Fruit fly (Drosophila melanogaster): ENCODE data around the gene AIF.

AIF gene

dm6 chr2L:2192123-2192601 lies 40.6 kb downstream of the AIF start, which contains the start of gene CG10874 (continued):
- no peak for TF ChIP-seq CG8924 (tag; optimal IDR thresholded peaks at IDR 0.05)
- no peak for TF ChIP-seq cad (GFP tag; optimal IDR thresholded peaks at IDR 0.05)
- peak; percentile 35 for TF ChIP-seq sug (tag; optimal IDR thresholded peaks at IDR 0.05)
- TF ChIP-seq Elba2 (GFP tag; optimal IDR thresholded peaks at IDR 0.05) = no peak
- peak; percentile 99 for TF ChIP-seq Dp (GFP tag; optimal IDR thresholded peaks at IDR 0.05)
- peak; percentile 98 for TF ChIP-seq gfzf (GFP tag; optimal IDR thresholded peaks at IDR 0.05)
- peak; percentile 6 for TF ChIP-seq Nf-YB (GFP tag; optimal IDR thresholded peaks at IDR 0.05)
- peak; percentile 3 for TF ChIP-seq CG10543 (GFP tag; optimal IDR thresholded peaks at IDR 0.05)
- peak; percentile 60 for TF ChIP-seq trem (tag; optimal IDR thresholded peaks at IDR 0.05)
- peak; percentile 81 for TF ChIP-seq CG9797 (GFP tag; optimal IDR thresholded peaks at IDR 0.05)
- TF ChIP-seq grau (tag; optimal IDR thresholded peaks at IDR 0.05) = peak; percentile 10
- no peak for TF ChIP-seq dan (GFP tag; IDR thresholded peaks at IDR 0.05)
- peak; percentile 11 for TF ChIP-seq Fer1 (GFP tag; optimal IDR thresholded peaks at IDR 0.05)
- peak; percentile 18 for TF ChIP-seq PHDP (tag; optimal IDR thresholded peaks at IDR 0.05)
- no peak for TF ChIP-seq CG1647 (GFP tag; optimal IDR thresholded peaks at IDR 0.05)
- TF ChIP-seq nmo (GFP tag; optimal IDR thresholded peaks at IDR 0.05) = peak; percentile 56
- TF ChIP-seq slou (GFP tag; optimal IDR thresholded peaks at IDR 0.05) = peak; percentile 34
- TF ChIP-seq D19B (GFP tag; optimal IDR thresholded peaks at IDR 0.05) = peak; percentile 95
- TF ChIP-seq Myb (GFP tag; optimal IDR thresholded peaks at IDR 0.05) = peak; percentile 88
- TF ChIP-seq gro (GFP tag; optimal IDR thresholded peaks at IDR 0.05) = peak; percentile 29
- TF ChIP-seq NfI (GFP tag; optimal IDR thresholded peaks at IDR 0.05) = peak; percentile 31
- TF ChIP-seq hkb (optimal IDR thresholded peaks at IDR 0.05) = peak; percentile 58
- no peak for TF ChIP-seq hkb (GFP tag; IDR thresholded peaks at IDR 0.05)
- no peak for TF ChIP-seq Mrtf (GFP tag; IDR thresholded peaks at IDR 0.05)
- TF ChIP-seq CG17186 (GFP tag; optimal IDR thresholded peaks at IDR 0.05) = peak; percentile 17
- TF ChIP-seq CG12299 (tag; optimal IDR thresholded peaks at IDR 0.05) = no peak
- no peak for TF ChIP-seq CG12744 (GFP tag; optimal IDR thresholded peaks at IDR 0.05)
- no peak for TF ChIP-seq Hand (GFP tag; optimal IDR thresholded peaks at IDR 0.05)
- TF ChIP-seq CG10267 (tag; optimal IDR thresholded peaks at IDR 0.05) = peak; percentile 61
- TF ChIP-seq abd-A (tag; optimal IDR thresholded peaks at IDR 0.05) = peak; percentile 57
- no peak for TF ChIP-seq CG17359 (tag; optimal IDR thresholded peaks at IDR 0.05)
- peak; percentile 14 for TF ChIP-seq CrebB (tag; optimal IDR thresholded peaks at IDR 0.05)
- TF ChIP-seq ATbp (GFP tag; optimal IDR thresholded peaks at IDR 0.05) = no peak
- peak; percentile 1 for TF ChIP-seq CG9727 (GFP tag; optimal IDR thresholded peaks at IDR 0.05)
- peak; percentile 17 for TF ChIP-seq CG30020 (tag; optimal IDR thresholded peaks at IDR 0.05)
- TF ChIP-seq CG12155 (GFP tag; optimal IDR thresholded peaks at IDR 0.05) = peak; percentile 20
- TF ChIP-seq CG18619 (GFP tag; optimal IDR thresholded peaks at IDR 0.05) = no peak
- TF ChIP-seq stwl (tag; optimal IDR thresholded peaks at IDR 0.05) = peak; percentile 56
- peak; percentile 98 for TF ChIP-seq pzg (GFP tag; optimal IDR thresholded peaks at IDR 0.05)
- peak; percentile 79 for TF ChIP-seq CG15514 (GFP tag; optimal IDR thresholded peaks at IDR 0.05)
- peak; percentile 78 for TF ChIP-seq Ets97D (GFP tag; optimal IDR thresholded peaks at IDR 0.05)
- no peak for TF ChIP-seq lov (optimal IDR thresholded peaks at IDR 0.05)
- TF ChIP-seq lov (GFP tag; IDR thresholded peaks at IDR 0.05) = no peak
- TF ChIP-seq Hmr (GFP tag; optimal IDR thresholded peaks at IDR 0.05) = peak; percentile 55
- no peak for TF ChIP-seq CG31365 (tag; optimal IDR thresholded peaks at IDR 0.05)
- TF ChIP-seq zen (tag; optimal IDR thresholded peaks at IDR 0.05) = peak; percentile 40
- no peak for TF ChIP-seq CG32532 (GFP tag; IDR thresholded peaks at IDR 0.05)
- TF ChIP-seq nom (GFP tag; optimal IDR thresholded peaks at IDR 0.05) = peak; percentile 6
- TF ChIP-seq tap (tag; optimal IDR thresholded peaks at IDR 0.05) = no peak
- TF ChIP-seq CG14710 (tag; optimal IDR thresholded peaks at IDR 0.05) = peak; percentile 100
